Worm (Caenorhabditis elegans): ENCODE measurements around the gene sre-6.
A peak's percentile ranks its signal among the peaks of the same experiment; 100 is the strongest.

The sre-6 gene

DNA sequence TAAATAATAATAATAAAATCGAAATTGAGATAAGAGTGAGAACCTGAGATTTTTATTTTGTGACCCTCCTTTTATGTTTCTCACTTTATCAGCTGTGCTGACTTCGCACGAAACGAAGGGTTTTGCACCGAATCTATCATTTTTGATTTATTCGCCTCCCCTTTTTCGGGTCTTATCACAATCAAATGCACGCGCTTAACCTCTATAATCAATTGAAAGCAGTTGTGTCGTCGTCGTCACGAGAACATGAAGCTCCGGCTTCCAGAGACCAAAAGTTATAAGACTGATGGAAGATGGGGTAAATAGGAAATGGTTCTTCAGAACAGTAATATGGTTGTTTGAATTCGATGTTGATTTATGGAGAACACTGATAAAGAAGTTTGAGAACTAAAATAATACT lies 38.6 kb upstream of the sre-6 start, which contains the start of gene D1054.18:
Gene D1054.18, minus strand, starts transcription at position 45 of the 400 bp plus-strand sequence.
- TF ChIP-seq madf-10 (tag; optimal IDR thresholded peaks at IDR 0.05), result peak; percentile 13
- no peak for TF ChIP-seq egl-18 (GFP tag; IDR thresholded peaks at IDR 0.05)
- TF ChIP-seq nfya-1 (tag; optimal IDR thresholded peaks at IDR 0.05; ENCODE audit: borderline replicate concordance, insufficient read depth), result no peak
- no peak for TF ChIP-seq hrde-1 (tag; optimal IDR thresholded peaks at IDR 0.05; ENCODE audit: borderline replicate concordance)
- no peak for TF ChIP-seq aptf-2 (GFP tag; conservative IDR thresholded peaks at IDR 0.05)
- TF ChIP-seq nhr-120 (GFP tag; IDR thresholded peaks at IDR 0.05), result no peak
- no peak for TF ChIP-seq attf-6 (GFP tag; IDR thresholded peaks at IDR 0.05)
- TF ChIP-seq unc-62 (GFP tag; optimal IDR thresholded peaks at IDR 0.05), result no peak
- TF ChIP-seq F10E7.11 (tag; optimal IDR thresholded peaks at IDR 0.05), result no peak
- TF ChIP-seq attf-3 (GFP tag; conservative IDR thresholded peaks at IDR 0.05), result no peak
- TF ChIP-seq hsf-1 (GFP tag; IDR thresholded peaks at IDR 0.05), result no peak
- TF ChIP-seq lsl-1 (GFP tag; optimal IDR thresholded peaks at IDR 0.05), result no peak
- TF ChIP-seq cebp-2 (GFP tag; IDR thresholded peaks at IDR 0.05), result no peak
- TF ChIP-seq pha-4 (tag; optimal IDR thresholded peaks at IDR 0.05), result peak; percentile 35
- TF ChIP-seq ama-1 (optimal IDR thresholded peaks at IDR 0.05), result no peak
- no peak for TF ChIP-seq ama-1 (GFP tag; optimal IDR thresholded peaks at IDR 0.05)
- TF ChIP-seq unc-130 (GFP tag; optimal IDR thresholded peaks at IDR 0.05), result no peak
- no peak for TF ChIP-seq dpl-1 (GFP tag; optimal IDR thresholded peaks at IDR 0.05)
- TF ChIP-seq F57C9.4 (tag; optimal IDR thresholded peaks at IDR 0.05), result no peak
- TF ChIP-seq cebp-1 (GFP tag; IDR thresholded peaks at IDR 0.05), result no peak
- peak; percentile 13 for TF ChIP-seq cebp-1 (tag; optimal IDR thresholded peaks at IDR 0.05)
- no peak for TF ChIP-seq hlh-12 (tag; optimal IDR thresholded peaks at IDR 0.05)
- no peak for TF ChIP-seq F57A8.1 (GFP tag; optimal IDR thresholded peaks at IDR 0.05)
- no peak for TF ChIP-seq ztf-28 (GFP tag; IDR thresholded peaks at IDR 0.05)
- TF ChIP-seq ZK185.1 (tag; optimal IDR thresholded peaks at IDR 0.05; ENCODE audit: poor library complexity, severe bottlenecking), result no peak
- TF ChIP-seq lin-54 (GFP tag; optimal IDR thresholded peaks at IDR 0.05), result no peak
- TF ChIP-seq tbx-9 (tag; optimal IDR thresholded peaks at IDR 0.05; ENCODE audit: borderline replicate concordance), result no peak
- peak; percentile 48 for TF ChIP-seq ets-4 (GFP tag; optimal IDR thresholded peaks at IDR 0.05)
- TF ChIP-seq ztf-22 (GFP tag; optimal IDR thresholded peaks at IDR 0.05), result peak; percentile 41
- TF ChIP-seq sdz-38 (tag; optimal IDR thresholded peaks at IDR 0.05), result no peak
- no peak for TF ChIP-seq egl-44 (GFP tag; IDR thresholded peaks at IDR 0.05)
- no peak for TF ChIP-seq repo-1 (tag; optimal IDR thresholded peaks at IDR 0.05)
- no peak for TF ChIP-seq ztf-3 (GFP tag; optimal IDR thresholded peaks at IDR 0.05)
- no peak for TF ChIP-seq nhr-90 (tag; optimal IDR thresholded peaks at IDR 0.05)
- no peak for TF ChIP-seq F37B4.10 (GFP tag; IDR thresholded peaks at IDR 0.05)
- TF ChIP-seq B0019.2 (GFP tag; conservative IDR thresholded peaks at IDR 0.05), result no peak
- no peak for TF ChIP-seq ceh-100 (GFP tag; IDR thresholded peaks at IDR 0.05)
- no peak for TF ChIP-seq mxl-1 (tag; optimal IDR thresholded peaks at IDR 0.05)
- TF ChIP-seq F49E8.2 (tag; optimal IDR thresholded peaks at IDR 0.05; ENCODE audit: insufficient read depth), result no peak
- no peak for TF ChIP-seq mel-28 (tag; optimal IDR thresholded peaks at IDR 0.05; ENCODE audit: borderline replicate concordance)
- no peak for TF ChIP-seq ekl-4 (GFP tag; IDR thresholded peaks at IDR 0.05)
- no peak for TF ChIP-seq xnd-1 (tag; optimal IDR thresholded peaks at IDR 0.05)
- TF ChIP-seq mcd-1 (GFP tag; IDR thresholded peaks at IDR 0.05), result no peak
- peak; percentile 87 for TF ChIP-seq nhr-80 (tag; optimal IDR thresholded peaks at IDR 0.05)
- TF ChIP-seq tbp1 (GFP tag; optimal IDR thresholded peaks at IDR 0.05), result peak; percentile 13
- TF ChIP-seq hmg-20 (GFP tag; IDR thresholded peaks at IDR 0.05), result no peak
- no peak for TF ChIP-seq ceh-40 (GFP tag; IDR thresholded peaks at IDR 0.05)
- no peak for TF ChIP-seq F52B5.7 (tag; optimal IDR thresholded peaks at IDR 0.05)
- no peak for TF ChIP-seq madf-3 (GFP tag; IDR thresholded peaks at IDR 0.05)
- TF ChIP-seq hmg-1.2 (GFP tag; IDR thresholded peaks at IDR 0.05), result no peak
- TF ChIP-seq lin-40 (tag; optimal IDR thresholded peaks at IDR 0.05), result no peak

All from whole organism, young adult.